Fruit fly (Drosophila melanogaster) whole organism, embryonic: ENCODE data around the gene Tango5.

Source experiments
- Bdp1 ChIP-seq: fragments of 200-800 bp; sonication (Bioruptor generic); optimal IDR thresholded peaks from 3 replicates; lab custom pipeline; 2016; ENCODE audit warnings: missing biosample characterization, missing genetic modification characterization
- Bteb2 ChIP-seq: fragments of 200-800 bp; sonication (Bioruptor generic); optimal IDR thresholded peaks from 2 replicates; lab custom pipeline; 2016; ENCODE audit warnings: missing biosample characterization, missing genetic modification characterization
- CG11723 ChIP-seq: fragments of 200-800 bp; sonication (Bioruptor generic); optimal IDR thresholded peaks from 2 replicates; lab custom pipeline; 2017; ENCODE audit warnings: missing biosample characterization, mild to moderate bottlenecking, missing genetic modification characterization
- CG12659 ChIP-seq: fragments of 200-800 bp; sonication (Bioruptor generic); optimal IDR thresholded peaks from 3 replicates; lab custom pipeline; 2017; ENCODE audit warnings: mild to moderate bottlenecking, missing biosample characterization, missing genetic modification reagents, missing genetic modification characterization
- CG14441 ChIP-seq: fragments of 200-800 bp; sonication (Bioruptor generic); IDR thresholded peaks from 2 replicates; pipeline ENCODE4 v1.3.6; 2022; ENCODE audit warnings: missing biosample characterization, missing genetic modification characterization
- CG14860 ChIP-seq: fragments of 200-800 bp; sonication (Bioruptor generic); IDR thresholded peaks from 3 replicates; pipeline ENCODE4 v1.3.6; 2022; ENCODE audit warnings: missing biosample characterization, missing genetic modification characterization; ENCODE audit not compliant: partially characterized antibody
- CG1832 ChIP-seq: fragments of 200-800 bp; sonication (Bioruptor generic); optimal IDR thresholded peaks from 2 replicates; lab custom pipeline; 2017; ENCODE audit warnings: missing biosample characterization, mild to moderate bottlenecking, missing genetic modification characterization, inconsistent platforms
- CG3163 ChIP-seq: fragments of 200-800 bp; sonication (Bioruptor generic); optimal IDR thresholded peaks from 3 replicates; lab custom pipeline; 2016; ENCODE audit warnings: missing biosample characterization, missing genetic modification characterization
- CG3847 ChIP-seq: fragments of 200-800 bp; sonication (Bioruptor generic); IDR thresholded peaks from 2 replicates; pipeline ENCODE4 v1.3.6; 2022; ENCODE audit warnings: missing biosample characterization, missing genetic modification characterization
- CG4820 ChIP-seq: fragments of 200-800 bp; sonication (Bioruptor generic); optimal IDR thresholded peaks from 3 replicates; lab custom pipeline; 2016; ENCODE audit warnings: missing biosample characterization, missing genetic modification characterization
- CG4854 ChIP-seq: fragments of 200-800 bp; sonication (Bioruptor generic); optimal IDR thresholded peaks from 2 replicates; lab custom pipeline; 2016; ENCODE audit warnings: missing biosample characterization, missing genetic modification characterization, inconsistent platforms
- CG5245 ChIP-seq: fragments of 200-800 bp; sonication (Bioruptor generic); optimal IDR thresholded peaks from 3 replicates; lab custom pipeline; 2016; ENCODE audit warnings: missing biosample characterization, missing genetic modification characterization
- CG6254 ChIP-seq: fragments of 200-800 bp; sonication (Bioruptor generic); optimal IDR thresholded peaks from 3 replicates; lab custom pipeline; 2017; ENCODE audit warnings: mild to moderate bottlenecking, missing biosample characterization, missing genetic modification reagents, missing genetic modification characterization
- CG6272 ChIP-seq: fragments of 200-800 bp; sonication (Bioruptor generic); IDR thresholded peaks from 2 replicates; pipeline ENCODE4 v1.3.6; 2022; ENCODE audit warnings: missing biosample characterization, missing genetic modification characterization
- CG6654 ChIP-seq: fragments of 200-800 bp; sonication (Bioruptor generic); optimal IDR thresholded peaks from 2 replicates; lab custom pipeline; 2017; ENCODE audit warnings: missing biosample characterization, mild to moderate bottlenecking, missing genetic modification characterization
- CG8089 ChIP-seq: fragments of 200-800 bp; sonication (Bioruptor generic); optimal IDR thresholded peaks from 3 replicates; lab custom pipeline; 2016; ENCODE audit warnings: missing biosample characterization, missing genetic modification characterization
- CG8388 ChIP-seq: fragments of 200-800 bp; sonication (Bioruptor generic); optimal IDR thresholded peaks from 2 replicates; lab custom pipeline; 2019; ENCODE audit warnings: missing biosample characterization, mild to moderate bottlenecking, missing genetic modification characterization, moderate library complexity
- CG9797 ChIP-seq: fragments of 200-800 bp; sonication (Bioruptor generic); optimal IDR thresholded peaks from 3 replicates; lab custom pipeline; 2018; ENCODE audit warnings: missing biosample characterization, mild to moderate bottlenecking, missing genetic modification characterization
- Camta ChIP-seq: fragments of 200-800 bp; sonication (Bioruptor generic); optimal IDR thresholded peaks from 2 replicates; lab custom pipeline; 2016; ENCODE audit warnings: missing biosample characterization, missing genetic modification characterization
- CoRest ChIP-seq: fragments of 200-800 bp; sonication (Bioruptor generic); optimal IDR thresholded peaks from 3 replicates; lab custom pipeline; 2018; ENCODE audit warnings: missing biosample characterization, mild to moderate bottlenecking, missing genetic modification characterization, moderate library complexity
- D19A ChIP-seq: fragments of 200-800 bp; optimal IDR thresholded peaks from 3 replicates; lab custom pipeline; 2019; ENCODE audit warnings: missing biosample characterization, mild to moderate bottlenecking, missing genetic modification characterization, moderate library complexity
- Dref ChIP-seq: fragments of 200-800 bp; sonication (Bioruptor generic); IDR thresholded peaks from 2 replicates; pipeline ENCODE4 v1.3.6; 2022; ENCODE audit warnings: missing biosample characterization, missing genetic modification characterization
- GATAe ChIP-seq: fragments of 200-800 bp; sonication (Bioruptor generic); conservative IDR thresholded peaks from 2 replicates; pipeline ENCODE4 v1.3.6; 2022; ENCODE audit warnings: missing biosample characterization, missing genetic modification characterization
- Hey ChIP-seq: fragments of 200-800 bp; sonication (Bioruptor generic); optimal IDR thresholded peaks from 3 replicates; lab custom pipeline; 2018; ENCODE audit warnings: missing biosample characterization, mild to moderate bottlenecking, missing genetic modification characterization
- Kr ChIP-seq: fragments of 200-800 bp; sonication (Bioruptor generic); optimal IDR thresholded peaks from 2 replicates; lab custom pipeline; 2017; ENCODE audit warnings: missing biosample characterization, mild to moderate bottlenecking, missing genetic modification characterization
- Mes4 ChIP-seq: fragments of 200-800 bp; sonication (Bioruptor generic); optimal IDR thresholded peaks from 2 replicates; lab custom pipeline; 2016; ENCODE audit warnings: missing biosample characterization, missing genetic modification characterization
- Nf-YA ChIP-seq: fragments of 200-800 bp; sonication (Bioruptor generic); IDR thresholded peaks from 2 replicates; pipeline ENCODE4 v1.3.6; 2022; ENCODE audit warnings: missing biosample characterization, missing genetic modification characterization
- Pdp1 ChIP-seq, 2 experiments: fragments of 200-800 bp; sonication (Bioruptor generic); optimal IDR thresholded peaks; 3 replicates each; lab custom pipeline; 2016; ENCODE audit warnings: missing biosample characterization in 2 of 2, missing genetic modification characterization in 2 of 2, mild to moderate bottlenecking in 1 of 2, moderate library complexity in 1 of 2
- Rx ChIP-seq: fragments of 200-800 bp; sonication (Bioruptor generic); IDR thresholded peaks from 2 replicates; pipeline ENCODE4 v1.3.6; 2022; ENCODE audit warnings: missing biosample characterization, missing genetic modification characterization
- Six4 ChIP-seq: fragments of 200-800 bp; sonication (Bioruptor generic); optimal IDR thresholded peaks from 2 replicates; lab custom pipeline; 2016; ENCODE audit warnings: missing biosample characterization, missing genetic modification characterization
- amos ChIP-seq: fragments of 200-800 bp; sonication (Bioruptor generic); IDR thresholded peaks from 2 replicates; pipeline ENCODE4 v1.3.6; 2022; ENCODE audit warnings: missing biosample characterization, missing genetic modification characterization; ENCODE audit not compliant: partially characterized antibody
- az2 ChIP-seq: fragments of 200-800 bp; sonication (Bioruptor generic); optimal IDR thresholded peaks from 3 replicates; lab custom pipeline; 2016; ENCODE audit warnings: missing biosample characterization, missing genetic modification characterization
- br ChIP-seq: fragments of >200 bp; optimal IDR thresholded peaks from 2 replicates; lab custom pipeline; 2017
- dmrt99B ChIP-seq: fragments of 200-800 bp; sonication (Bioruptor generic); optimal IDR thresholded peaks from 2 replicates; lab custom pipeline; 2018; ENCODE audit warnings: missing biosample characterization, mild to moderate bottlenecking, missing genetic modification characterization, moderate library complexity
- emc ChIP-seq: fragments of 200-800 bp; sonication (Bioruptor generic); optimal IDR thresholded peaks from 2 replicates; lab custom pipeline; 2016; ENCODE audit warnings: missing biosample characterization, missing genetic modification characterization
- gcm ChIP-seq: fragments of 200-800 bp; sonication (Bioruptor generic); optimal IDR thresholded peaks from 2 replicates; lab custom pipeline; 2019; ENCODE audit warnings: missing biosample characterization, mild to moderate bottlenecking, missing genetic modification characterization, moderate library complexity
- h ChIP-seq: fragments of >200 bp; optimal IDR thresholded peaks from 2 replicates; lab custom pipeline; 2017
- mirr ChIP-seq: fragments of 200-800 bp; sonication (Bioruptor generic); optimal IDR thresholded peaks from 3 replicates; lab custom pipeline; 2018; ENCODE audit warnings: missing biosample characterization, mild to moderate bottlenecking, missing genetic modification characterization
- odd ChIP-seq: fragments of 200-800 bp; sonication (Bioruptor generic); optimal IDR thresholded peaks from 2 replicates; lab custom pipeline; 2017; ENCODE audit warnings: missing biosample characterization, mild to moderate bottlenecking, missing genetic modification characterization
- pros ChIP-seq: fragments of 200-800 bp; sonication (Bioruptor generic); optimal IDR thresholded peaks from 3 replicates; lab custom pipeline; 2019; ENCODE audit warnings: missing biosample characterization, mild to moderate bottlenecking, missing genetic modification characterization, moderate library complexity
- ranshi ChIP-seq: fragments of 200-800 bp; sonication (Bioruptor generic); IDR thresholded peaks from 2 replicates; pipeline ENCODE4 v1.3.6; 2022; ENCODE audit warnings: missing biosample characterization, missing genetic modification characterization
- salm ChIP-seq: fragments of 200-800 bp; sonication (Bioruptor generic); optimal IDR thresholded peaks from 2 replicates; lab custom pipeline; 2018; ENCODE audit warnings: missing biosample characterization, mild to moderate bottlenecking, missing genetic modification characterization
- scrt ChIP-seq: fragments of 200-800 bp; sonication (Bioruptor generic); optimal IDR thresholded peaks from 2 replicates; lab custom pipeline; 2018; ENCODE audit warnings: missing biosample characterization, mild to moderate bottlenecking, missing genetic modification characterization, moderate library complexity
- sisA ChIP-seq: fragments of 200-800 bp; sonication (Bioruptor generic); IDR thresholded peaks from 2 replicates; pipeline ENCODE4 v1.3.6; 2022; ENCODE audit warnings: missing biosample characterization, missing genetic modification characterization
- tap ChIP-seq: fragments of 200-800 bp; optimal IDR thresholded peaks from 3 replicates; lab custom pipeline; 2019; ENCODE audit warnings: missing biosample characterization, mild to moderate bottlenecking, missing genetic modification characterization, moderate library complexity
- tin ChIP-seq: fragments of 200-800 bp; sonication (Bioruptor generic); optimal IDR thresholded peaks from 3 replicates; lab custom pipeline; 2016; ENCODE audit warnings: missing biosample characterization, missing genetic modification characterization
- tio ChIP-seq: fragments of 200-800 bp; sonication (Bioruptor generic); optimal IDR thresholded peaks from 2 replicates; lab custom pipeline; 2017; ENCODE audit warnings: missing biosample characterization, missing genetic modification characterization, inconsistent platforms
- tll ChIP-seq, 2 experiments: fragments of 200-800 bp in 1 of 2; fragments of >200 bp in 1 of 2; sonication (Bioruptor generic) in 1 of 2; optimal IDR thresholded peaks; 2 replicates each; lab custom pipeline; 2017 to 2019; ENCODE audit warnings: missing biosample characterization in 2 of 2, missing genetic modification characterization in 2 of 2, mild to moderate bottlenecking in 1 of 2, moderate library complexity in 1 of 2
- toy ChIP-seq: fragments of 200-800 bp; sonication (Bioruptor generic); IDR thresholded peaks from 2 replicates; pipeline ENCODE4 v1.3.6; 2022; ENCODE audit warnings: missing biosample characterization, missing genetic modification characterization
- tx ChIP-seq: fragments of 200-800 bp; sonication (Bioruptor generic); optimal IDR thresholded peaks from 2 replicates; lab custom pipeline; 2016; ENCODE audit warnings: missing biosample characterization, missing genetic modification characterization

Tango5 gene

dm6 chrX:10767350-10768005, 3.3 kb upstream of the Tango5 start (continued):
- TF ChIP-seq mirr (GFP tag; lab: Kevin White, UChicago): peak; percentile 65
- no peak for TF ChIP-seq GATAe (GFP tag; lab: Robert Waterston, UW)
- TF ChIP-seq h: no peak
- TF ChIP-seq Kr (GFP tag; lab: Kevin White, UChicago): no peak
- TF ChIP-seq Bteb2 (GFP tag; lab: Kevin White, UChicago): peak; percentile 20
- TF ChIP-seq CG6654 (GFP tag; lab: Kevin White, UChicago): no peak
- TF ChIP-seq Six4 (GFP tag; lab: Kevin White, UChicago): no peak
- TF ChIP-seq CoRest (tag; lab: Kevin White, UChicago): peak; percentile 48
- TF ChIP-seq Bdp1 (GFP tag; lab: Kevin White, UChicago): no peak
- peak; percentile 42; the same call in 1 of the 2 replicates for TF ChIP-seq CG3847 (GFP tag; lab: Robert Waterston, UW)
- peak; percentile 40 for TF ChIP-seq az2 (GFP tag; lab: Kevin White, UChicago)
- TF ChIP-seq tio: no peak
- peak; percentile 49 for TF ChIP-seq CG1832 (GFP tag; lab: Kevin White, UChicago)
- peak; percentile 27 to 54 for TF ChIP-seq Pdp1 (GFP tag; optimal IDR thresholded peaks at IDR 0.05; lab: Kevin White, UChicago)
- TF ChIP-seq CG4820 (GFP tag; lab: Kevin White, UChicago): peak; percentile 5
- peak; percentile 49 for TF ChIP-seq tin
- peak; percentile 28 for TF ChIP-seq D19A (tag; lab: Kevin White, UChicago)
- TF ChIP-seq tll (GFP tag; optimal IDR thresholded peaks at IDR 0.05; lab: Kevin White, UChicago): no peak
- TF ChIP-seq gcm: peak; percentile 2
- TF ChIP-seq amos (GFP tag; lab: Robert Waterston, UW): no peak
- TF ChIP-seq emc (GFP tag; lab: Kevin White, UChicago): peak; percentile 7
- peak; percentile 38 for TF ChIP-seq CG11723
- TF ChIP-seq odd (GFP tag; lab: Kevin White, UChicago): peak; percentile 32
- no peak for TF ChIP-seq CG5245 (GFP tag; lab: Kevin White, UChicago)
- peak; percentile 1 for TF ChIP-seq salm (tag; lab: Kevin White, UChicago)
- peak; percentile 40 for TF ChIP-seq scrt (GFP tag; lab: Kevin White, UChicago)
- TF ChIP-seq toy (GFP tag; lab: Robert Waterston, UW): 0 out of 2 replicates have a peak, but pooled peaks have one; percentile 13
- TF ChIP-seq CG14860: no peak
- no peak for TF ChIP-seq br (lab: Kevin White, UChicago)
- TF ChIP-seq CG14441: peak; percentile 48; the same call in 1 of the 2 replicates
- TF ChIP-seq CG8089 (GFP tag; lab: Kevin White, UChicago): peak; percentile 20
- TF ChIP-seq CG6272 (GFP tag; lab: Robert Waterston, UW): peak; percentile 23; the same call in 1 of the 2 replicates
- no peak for TF ChIP-seq Camta
- peak; percentile 23 for TF ChIP-seq CG8388 (GFP tag; lab: Kevin White, UChicago)
- TF ChIP-seq tap: peak; percentile 53
- TF ChIP-seq CG6254 (GFP tag; lab: Kevin White, UChicago): peak; percentile 28
- TF ChIP-seq dmrt99B (tag; lab: Kevin White, UChicago): peak; percentile 56
- peak; percentile 42 for TF ChIP-seq sisA (GFP tag; lab: Robert Waterston, UW)
- no peak for TF ChIP-seq CG9797
- no peak for TF ChIP-seq CG4854
- peak; percentile 22 for TF ChIP-seq Mes4 (GFP tag; lab: Kevin White, UChicago)
- peak; percentile 39 for TF ChIP-seq tx (GFP tag; lab: Kevin White, UChicago)
- no peak for TF ChIP-seq pros (GFP tag; lab: Kevin White, UChicago)
- no peak for TF ChIP-seq Hey
- 0 out of 2 replicates have a peak, but pooled peaks have one; percentile 18 for TF ChIP-seq Rx
- TF ChIP-seq ranshi: peak; percentile 57
- TF ChIP-seq Dref (GFP tag; lab: Robert Waterston, UW): no peak
- no peak for TF ChIP-seq Nf-YA (GFP tag; lab: Robert Waterston, UW)
- TF ChIP-seq CG3163 (GFP tag; lab: Kevin White, UChicago): peak; percentile 28
- TF ChIP-seq CG12659 (GFP tag; lab: Kevin White, UChicago): peak; percentile 43
